Worm (Caenorhabditis elegans): ENCODE data around the gene Y66A7A.9.
A peak's percentile ranks its signal among the peaks of the same experiment; 100 is the strongest.

Y66A7A.9 gene

DNA sequence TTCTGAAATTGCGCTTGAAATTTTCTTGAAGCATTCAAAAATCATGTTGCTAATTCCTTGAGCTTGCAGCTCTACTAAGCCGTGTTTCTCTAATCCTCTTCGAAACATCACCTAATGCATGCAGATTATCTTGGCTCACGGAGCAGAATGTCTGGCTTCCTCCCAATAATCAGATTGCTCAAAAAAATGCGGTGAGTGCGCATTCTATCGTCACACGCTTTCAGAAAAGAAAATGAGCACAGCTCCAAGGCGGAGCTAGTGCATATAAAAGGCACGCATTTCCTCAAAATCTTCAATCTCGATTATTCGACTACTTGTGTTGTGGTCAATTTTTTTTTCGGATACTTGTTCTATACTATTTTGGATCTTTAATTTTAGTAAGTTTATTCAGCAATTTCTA lies 29.1 kb upstream of the Y66A7A.9 start:
- TF ChIP-seq ets-7 (tag; optimal IDR thresholded peaks at IDR 0.05): no peak
- TF ChIP-seq aly-1 (tag; optimal IDR thresholded peaks at IDR 0.05): no peak
- TF ChIP-seq hnd-1 (tag; optimal IDR thresholded peaks at IDR 0.05): no peak
- TF ChIP-seq pes-1 (GFP tag; IDR thresholded peaks at IDR 0.05): no peak
- TF ChIP-seq scrt-1 (GFP tag; IDR thresholded peaks at IDR 0.05): no peak
- no peak for TF ChIP-seq B0310.2 (tag; optimal IDR thresholded peaks at IDR 0.05)
- TF ChIP-seq tbx-11 (GFP tag; IDR thresholded peaks at IDR 0.05): no peak
- TF ChIP-seq ama-1 (optimal IDR thresholded peaks at IDR 0.05): no peak

- TF ChIP-seq scrt-1 (GFP tag; IDR thresholded peaks at IDR 0.05): no peak
- no peak for TF ChIP-seq aly-1 (tag; optimal IDR thresholded peaks at IDR 0.05)
- TF ChIP-seq ets-7 (tag; optimal IDR thresholded peaks at IDR 0.05): no peak
- TF ChIP-seq ceh-13 (GFP tag; optimal IDR thresholded peaks at IDR 0.05): no peak
- no peak for TF ChIP-seq tbx-37 (GFP tag; conservative IDR thresholded peaks at IDR 0.05)
- TF ChIP-seq B0310.2 (tag; optimal IDR thresholded peaks at IDR 0.05): no peak
- no peak for TF ChIP-seq ceh-36 (tag; optimal IDR thresholded peaks at IDR 0.05)
- TF ChIP-seq sea-1 (GFP tag; conservative IDR thresholded peaks at IDR 0.05): no peak
- TF ChIP-seq hnd-1 (tag; optimal IDR thresholded peaks at IDR 0.05): no peak
- no peak for TF ChIP-seq tbx-11 (GFP tag; IDR thresholded peaks at IDR 0.05)
- no peak for TF ChIP-seq F13C5.2 (tag; optimal IDR thresholded peaks at IDR 0.05)
- TF ChIP-seq tra-4 (tag; optimal IDR thresholded peaks at IDR 0.05): no peak
- TF ChIP-seq flt-1 (GFP tag; IDR thresholded peaks at IDR 0.05): no peak
- no peak for TF ChIP-seq hmg-4 (GFP tag; optimal IDR thresholded peaks at IDR 0.05)
- TF ChIP-seq ama-1 (optimal IDR thresholded peaks at IDR 0.05): no peak
Observed at ce11 chrIII:11636740-11637139, 24.5 kb upstream of the Y66A7A.9 start, which contains the start of gene tbx-33. TSS of gene tbx-33 (minus strand) at chrIII:11636840.

ce11 chrIII:11635000-11635399 lies 22.7 kb upstream of the Y66A7A.9 start:
- TF ChIP-seq sea-1 (GFP tag; conservative IDR thresholded peaks at IDR 0.05) (no peak), tra-4 (tag; optimal IDR thresholded peaks at IDR 0.05) (no peak), ets-7 (tag; optimal IDR thresholded peaks at IDR 0.05) (no peak), B0310.2 (tag; optimal IDR thresholded peaks at IDR 0.05) (no peak), tbx-37 (GFP tag; conservative IDR thresholded peaks at IDR 0.05) (no peak), ceh-36 (tag; optimal IDR thresholded peaks at IDR 0.05) (peak; percentile 63)

- no peak for TF ChIP-seq hmg-4 (GFP tag; optimal IDR thresholded peaks at IDR 0.05)
- TF ChIP-seq tbx-37 (GFP tag; conservative IDR thresholded peaks at IDR 0.05): no peak
- TF ChIP-seq pes-1 (GFP tag; IDR thresholded peaks at IDR 0.05): no peak
- TF ChIP-seq F13C5.2 (tag; optimal IDR thresholded peaks at IDR 0.05): no peak
- TF ChIP-seq tbx-11 (GFP tag; IDR thresholded peaks at IDR 0.05): no peak
- no peak for TF ChIP-seq ceh-36 (tag; optimal IDR thresholded peaks at IDR 0.05)
- TF ChIP-seq hnd-1 (tag; optimal IDR thresholded peaks at IDR 0.05): no peak
- TF ChIP-seq ceh-13 (GFP tag; optimal IDR thresholded peaks at IDR 0.05): no peak
- TF ChIP-seq sea-1 (GFP tag; conservative IDR thresholded peaks at IDR 0.05): no peak
- TF ChIP-seq hmbx-1 (tag; optimal IDR thresholded peaks at IDR 0.05): no peak
- no peak for TF ChIP-seq ama-1 (optimal IDR thresholded peaks at IDR 0.05)
- no peak for TF ChIP-seq scrt-1 (GFP tag; IDR thresholded peaks at IDR 0.05)
- TF ChIP-seq tra-4 (tag; optimal IDR thresholded peaks at IDR 0.05): no peak
- no peak for TF ChIP-seq aly-1 (tag; optimal IDR thresholded peaks at IDR 0.05)
Observed at ce11 chrIII:11633444-11633843, 21.2 kb upstream of the Y66A7A.9 start.

- TF ChIP-seq ceh-36 (tag; optimal IDR thresholded peaks at IDR 0.05) (no peak), hnd-1 (tag; optimal IDR thresholded peaks at IDR 0.05) (no peak), B0310.2 (tag; optimal IDR thresholded peaks at IDR 0.05) (no peak), sea-1 (GFP tag; conservative IDR thresholded peaks at IDR 0.05) (no peak), F13C5.2 (tag; optimal IDR thresholded peaks at IDR 0.05) (no peak), hmg-4 (GFP tag; optimal IDR thresholded peaks at IDR 0.05) (no peak), hmbx-1 (tag; optimal IDR thresholded peaks at IDR 0.05) (no peak), tbx-11 (GFP tag; IDR thresholded peaks at IDR 0.05) (no peak), pes-1 (GFP tag; IDR thresholded peaks at IDR 0.05) (no peak), tbx-37 (GFP tag; conservative IDR thresholded peaks at IDR 0.05) (no peak), ets-7 (tag; optimal IDR thresholded peaks at IDR 0.05) (no peak), ceh-13 (GFP tag; optimal IDR thresholded peaks at IDR 0.05) (no peak), tra-4 (tag; optimal IDR thresholded peaks at IDR 0.05) (no peak), ama-1 (optimal IDR thresholded peaks at IDR 0.05) (no peak), aly-1 (tag; optimal IDR thresholded peaks at IDR 0.05) (no peak), scrt-1 (GFP tag; IDR thresholded peaks at IDR 0.05) (no peak), flt-1 (GFP tag; IDR thresholded peaks at IDR 0.05) (no peak)
Observed at ce11 chrIII:11632376-11632775, 20.1 kb upstream of the Y66A7A.9 start.

DNA sequence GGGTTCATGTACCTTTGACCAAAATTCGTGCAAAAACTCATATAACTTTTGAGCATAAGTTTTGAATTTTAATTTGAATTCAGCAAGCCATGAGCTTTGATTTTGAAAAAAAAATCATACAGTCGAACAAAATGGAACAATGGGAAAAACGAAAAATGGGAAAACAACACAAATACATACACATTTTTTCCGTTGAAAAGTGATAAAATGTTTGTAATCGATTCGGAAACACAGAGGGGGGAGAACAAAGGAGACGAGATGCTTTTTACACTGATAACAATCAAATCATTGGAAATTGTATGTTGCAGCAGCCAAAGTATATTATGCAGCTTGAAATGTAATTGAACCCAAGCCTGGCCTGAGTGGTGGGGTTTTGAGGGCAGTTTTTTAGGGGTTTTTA lies 18.8 kb upstream of the Y66A7A.9 start:
- no peak for TF ChIP-seq hmg-4 (GFP tag; optimal IDR thresholded peaks at IDR 0.05)
- no peak for TF ChIP-seq ama-1 (optimal IDR thresholded peaks at IDR 0.05)
- TF ChIP-seq aly-1 (tag; optimal IDR thresholded peaks at IDR 0.05): no peak
- TF ChIP-seq tra-4 (tag; optimal IDR thresholded peaks at IDR 0.05): no peak
- TF ChIP-seq sea-1 (GFP tag; conservative IDR thresholded peaks at IDR 0.05): no peak
- TF ChIP-seq B0310.2 (tag; optimal IDR thresholded peaks at IDR 0.05): no peak
- TF ChIP-seq tbx-37 (GFP tag; conservative IDR thresholded peaks at IDR 0.05): no peak
- no peak for TF ChIP-seq ets-7 (tag; optimal IDR thresholded peaks at IDR 0.05)
- TF ChIP-seq pes-1 (GFP tag; IDR thresholded peaks at IDR 0.05): no peak
- no peak for TF ChIP-seq hnd-1 (tag; optimal IDR thresholded peaks at IDR 0.05)
- TF ChIP-seq F13C5.2 (tag; optimal IDR thresholded peaks at IDR 0.05): no peak
- TF ChIP-seq tbx-11 (GFP tag; IDR thresholded peaks at IDR 0.05): no peak
- TF ChIP-seq scrt-1 (GFP tag; IDR thresholded peaks at IDR 0.05): no peak
- TF ChIP-seq hmbx-1 (tag; optimal IDR thresholded peaks at IDR 0.05): no peak
- TF ChIP-seq flt-1 (GFP tag; IDR thresholded peaks at IDR 0.05): no peak
- no peak for TF ChIP-seq ceh-36 (tag; optimal IDR thresholded peaks at IDR 0.05)
- no peak for TF ChIP-seq ceh-13 (GFP tag; optimal IDR thresholded peaks at IDR 0.05)

DNA sequence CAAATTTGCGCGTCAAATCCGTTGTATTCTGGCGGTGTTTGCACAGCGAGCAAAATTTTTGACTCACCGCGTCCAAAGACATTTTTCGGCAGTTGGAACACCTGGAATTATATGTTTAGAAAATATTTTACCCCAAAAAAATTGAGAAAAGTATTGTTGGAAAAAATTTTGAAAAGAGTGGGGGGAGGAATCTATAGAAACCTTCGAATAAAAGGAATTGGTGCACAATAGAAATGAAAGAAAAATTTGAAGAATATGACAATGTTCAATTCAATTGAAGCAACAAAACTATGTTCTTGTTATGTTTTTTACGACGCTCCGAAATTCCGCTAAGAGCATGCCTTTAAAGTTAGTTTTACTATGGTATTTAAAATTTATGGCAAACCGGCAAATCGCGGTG lies 17.1 kb upstream of the Y66A7A.9 start, which contains the start of gene Y66A7A.7:
Gene Y66A7A.7, minus strand, starts transcription at position 101 of the 400 bp plus-strand sequence.
- TF ChIP-seq tra-4 (tag; optimal IDR thresholded peaks at IDR 0.05) (no peak), tbx-11 (GFP tag; IDR thresholded peaks at IDR 0.05) (no peak), aly-1 (tag; optimal IDR thresholded peaks at IDR 0.05) (no peak), flt-1 (GFP tag; IDR thresholded peaks at IDR 0.05) (no peak), ama-1 (optimal IDR thresholded peaks at IDR 0.05) (no peak), pes-1 (GFP tag; IDR thresholded peaks at IDR 0.05) (no peak), sea-1 (GFP tag; conservative IDR thresholded peaks at IDR 0.05) (no peak), B0310.2 (tag; optimal IDR thresholded peaks at IDR 0.05) (no peak), ceh-36 (tag; optimal IDR thresholded peaks at IDR 0.05) (no peak), F13C5.2 (tag; optimal IDR thresholded peaks at IDR 0.05) (no peak), hnd-1 (tag; optimal IDR thresholded peaks at IDR 0.05) (no peak), tbx-37 (GFP tag; conservative IDR thresholded peaks at IDR 0.05) (no peak), ceh-13 (GFP tag; optimal IDR thresholded peaks at IDR 0.05) (no peak), hmg-4 (GFP tag; optimal IDR thresholded peaks at IDR 0.05) (no peak)

Measured in whole organism, early embryonic.